Worm (Caenorhabditis elegans) whole organism, L4 larva: ENCODE results near the gene pqn-76.

Source experiments
- lin-15B ChIP-seq: fragments of 150-350 bp; sonication (generic microtip); optimal IDR thresholded peaks from 3 replicates; lab custom pipeline; 2014; ENCODE audit warnings: missing biosample characterization, missing genetic modification characterization
- lin-39 ChIP-seq: fragments of 150-350 bp; optimal IDR thresholded peaks from 2 replicates; lab custom pipeline; 2014; ENCODE audit warnings: missing biosample characterization, missing genetic modification reagents, missing genetic modification characterization
- nhr-237 ChIP-seq: sonication (generic microtip); optimal IDR thresholded peaks from 2 replicates; lab custom pipeline; 2017; ENCODE audit warnings: missing biosample characterization, missing genetic modification characterization

- TF ChIP-seq lin-15B (tag; lab: Kevin White, UChicago) (no peak), lin-39 (no peak), nhr-237 (tag; lab: Kevin White, UChicago) (no peak)
These were observed 7.2 kb upstream of the pqn-76 start for ce11 chrIV:15571652-15572051.
